Worm (Caenorhabditis elegans) whole organism, L1 larva: ENCODE measurements around the gene grk-1.

ENCODE experiments used
- C04F5.9 ChIP-seq: sonication (generic microtip); optimal IDR thresholded peaks from 2 replicates; lab custom pipeline; 2016; ENCODE audit warnings: missing genetic modification characterization, missing compliant biosample characterization
- C34B4.2 ChIP-seq: sonication (generic microtip); optimal IDR thresholded peaks from 2 replicates; lab custom pipeline; 2017; ENCODE audit warnings: mild to moderate bottlenecking, missing genetic modification characterization, missing compliant biosample characterization
- Y116A8C.19 ChIP-seq: sonication (generic microtip); optimal IDR thresholded peaks from 2 replicates; lab custom pipeline; 2016; ENCODE audit warnings: missing compliant biosample characterization, missing genetic modification characterization, borderline replicate concordance
- aly-2 ChIP-seq: fragments of 150-350 bp; optimal IDR thresholded peaks from 2 replicates; lab custom pipeline; 2014; ENCODE audit warnings: missing biosample characterization, missing genetic modification characterization
- blmp-1 ChIP-seq: fragments of 150-350 bp; optimal IDR thresholded peaks from 2 replicates; lab custom pipeline; 2014; ENCODE audit warnings: missing biosample characterization, missing genetic modification characterization
- ceh-63 ChIP-seq: fragments of 200-800 bp; sonication (Bioruptor generic); optimal IDR thresholded peaks from 2 replicates; lab custom pipeline; 2018; ENCODE audit warnings: mild to moderate bottlenecking, missing genetic modification characterization, missing compliant biosample characterization
- ceh-90 ChIP-seq: sonication (generic microtip); optimal IDR thresholded peaks from 2 replicates; lab custom pipeline; 2016; ENCODE audit warnings: missing genetic modification characterization, missing compliant biosample characterization
- dpl-1 ChIP-seq, 3 experiments: fragments of 150-350 bp in 2 of 3; sonication (generic microtip) in 1 of 3; optimal IDR thresholded peaks; 2 replicates each; lab custom pipeline; 2014 to 2017; ENCODE audit warnings: missing biosample characterization in 3 of 3, missing genetic modification characterization in 3 of 3, missing genetic modification reagents in 3 of 3
- dsc-1 ChIP-seq: sonication (generic microtip); optimal IDR thresholded peaks from 2 replicates; lab custom pipeline; 2016; ENCODE audit warnings: mild to moderate bottlenecking, missing genetic modification characterization, missing compliant biosample characterization
- efl-1 ChIP-seq, 4 experiments: fragments of 150-350 bp; optimal IDR thresholded peaks in 3 of 4; peaks in 1 of 4; 1 replicate in 1 of 4; 2 replicates in 3 of 4; lab custom pipeline; 2014; ENCODE audit warnings: missing biosample characterization in 2 of 4, missing genetic modification characterization in 2 of 4, missing genetic modification reagents in 2 of 4
- egl-13 ChIP-seq: sonication (generic microtip); optimal IDR thresholded peaks from 2 replicates; lab custom pipeline; 2016; ENCODE audit warnings: missing genotype, missing genetic modification reagents, missing genetic modification characterization, missing compliant biosample characterization
- elt-3 ChIP-seq, 6 experiments: fragments of 150-350 bp in 1 of 6; sonication (generic microtip); optimal IDR thresholded peaks; 2 replicates each; lab custom pipeline; 2017 to 2018; ENCODE audit warnings: missing biosample characterization in 6 of 6, missing genetic modification characterization in 6 of 6, inconsistent platforms in 1 of 6
- fkh-8 ChIP-seq: sonication (generic microtip); optimal IDR thresholded peaks from 2 replicates; lab custom pipeline; 2016; ENCODE audit warnings: mild to moderate bottlenecking, missing genetic modification characterization, missing compliant biosample characterization
- fos-1 ChIP-seq: fragments of 150-350 bp; optimal IDR thresholded peaks from 2 replicates; lab custom pipeline; 2014; ENCODE audit warnings: missing biosample characterization, missing genetic modification characterization
- hlh-17 ChIP-seq: fragments of 200-800 bp; sonication (Bioruptor generic); optimal IDR thresholded peaks from 2 replicates; lab custom pipeline; 2018; ENCODE audit warnings: missing genetic modification characterization, mild to moderate bottlenecking, missing compliant biosample characterization, moderate library complexity, borderline replicate concordance
- hpl-2 ChIP-seq: fragments of 150-350 bp; optimal IDR thresholded peaks from 2 replicates; lab custom pipeline; 2014; ENCODE audit warnings: missing biosample characterization, missing genetic modification reagents, missing genetic modification characterization
- isw-1 ChIP-seq: fragments of 200-800 bp; sonication (Bioruptor generic); IDR thresholded peaks from 2 replicates; pipeline ENCODE4 v1.3.6; 2022; ENCODE audit warnings: missing genetic modification characterization, missing compliant biosample characterization
- jun-1 ChIP-seq: fragments of 150-350 bp; optimal IDR thresholded peaks from 2 replicates; lab custom pipeline; 2014; ENCODE audit warnings: missing biosample characterization, missing genetic modification reagents, missing genetic modification characterization
- lin-13 ChIP-seq: fragments of 150-350 bp; optimal IDR thresholded peaks from 2 replicates; lab custom pipeline; 2014; ENCODE audit warnings: missing biosample characterization, missing genetic modification reagents, missing genetic modification characterization
- lin-35 ChIP-seq, 2 experiments: fragments of 150-350 bp; optimal IDR thresholded peaks; 2 replicates each; lab custom pipeline; 2014; ENCODE audit warnings: missing biosample characterization in 2 of 2, missing genetic modification characterization in 2 of 2, missing genetic modification reagents in 2 of 2
- lir-3 ChIP-seq: sonication (generic microtip); optimal IDR thresholded peaks from 2 replicates; lab custom pipeline; 2016; ENCODE audit warnings: mild to moderate bottlenecking, missing genetic modification characterization, moderate library complexity, missing compliant biosample characterization; ENCODE audit not compliant: poor library complexity
- mab-9 ChIP-seq: fragments of 200-800 bp; sonication (Bioruptor generic); IDR thresholded peaks from 2 replicates; pipeline ENCODE4 v1.3.6; 2022; ENCODE audit warnings: missing genetic modification reagents, missing genetic modification characterization, missing compliant biosample characterization
- mef-2 ChIP-seq: fragments of 150-350 bp; optimal IDR thresholded peaks from 2 replicates; lab custom pipeline; 2014; ENCODE audit warnings: missing biosample characterization, missing genetic modification characterization
- mep-1 ChIP-seq: fragments of 150-350 bp; optimal IDR thresholded peaks from 2 replicates; lab custom pipeline; 2014; ENCODE audit warnings: missing biosample characterization, missing genetic modification characterization
- nhr-12 ChIP-seq: sonication (generic microtip); optimal IDR thresholded peaks from 2 replicates; lab custom pipeline; 2017; ENCODE audit warnings: missing biosample characterization, missing genetic modification characterization
- nhr-19 ChIP-seq: fragments of 200-800 bp; sonication (Bioruptor generic); conservative IDR thresholded peaks from 2 replicates; pipeline ENCODE4 v1.3.6; 2022; ENCODE audit warnings: missing genetic modification characterization, missing compliant biosample characterization
- nhr-20 ChIP-seq: sonication (generic microtip); optimal IDR thresholded peaks from 2 replicates; lab custom pipeline; 2016; ENCODE audit warnings: mild to moderate bottlenecking, missing genetic modification characterization, missing compliant biosample characterization
- nhr-237 ChIP-seq: fragments of 150-350 bp; optimal IDR thresholded peaks from 2 replicates; lab custom pipeline; 2014; ENCODE audit warnings: missing biosample characterization, missing genetic modification characterization
- nhr-47 ChIP-seq: sonication (generic microtip); optimal IDR thresholded peaks from 2 replicates; lab custom pipeline; 2016; ENCODE audit warnings: mild to moderate bottlenecking, missing genetic modification characterization, moderate library complexity, missing compliant biosample characterization
- nhr-71 ChIP-seq: sonication (generic microtip); optimal IDR thresholded peaks from 2 replicates; lab custom pipeline; 2016; ENCODE audit warnings: mild to moderate bottlenecking, missing genetic modification characterization, moderate library complexity, missing compliant biosample characterization
- nhr-76 ChIP-seq: sonication (generic microtip); optimal IDR thresholded peaks from 2 replicates; lab custom pipeline; 2017; ENCODE audit warnings: missing biosample characterization, missing genetic modification characterization
- nhr-84 ChIP-seq: sonication (generic microtip); optimal IDR thresholded peaks from 2 replicates; lab custom pipeline; 2017; ENCODE audit warnings: missing biosample characterization, missing genetic modification characterization
- nhr-85 ChIP-seq: sonication (generic microtip); peaks from one replicate; lab custom pipeline; 2016; ENCODE audit warnings: missing genetic modification characterization, inconsistent platforms, missing compliant biosample characterization
- nhr-90 ChIP-seq: sonication (generic microtip); optimal IDR thresholded peaks from 2 replicates; lab custom pipeline; 2016; ENCODE audit warnings: mild to moderate bottlenecking, missing genetic modification characterization, missing compliant biosample characterization; ENCODE audit not compliant: poor library complexity
- rnt-1 ChIP-seq: sonication (generic microtip); optimal IDR thresholded peaks from 2 replicates; lab custom pipeline; 2016; ENCODE audit warnings: mild to moderate bottlenecking, missing genetic modification characterization, moderate library complexity, missing compliant biosample characterization
- sox-4 ChIP-seq: sonication (generic microtip); optimal IDR thresholded peaks from 2 replicates; lab custom pipeline; 2016; ENCODE audit warnings: missing genetic modification characterization, missing compliant biosample characterization
- sptf-1 ChIP-seq: fragments of 150-350 bp; optimal IDR thresholded peaks from 2 replicates; lab custom pipeline; 2014; ENCODE audit warnings: missing biosample characterization, missing genetic modification characterization
- swsn-7 ChIP-seq: sonication (generic microtip); optimal IDR thresholded peaks from 2 replicates; lab custom pipeline; 2016; ENCODE audit warnings: missing genetic modification characterization, missing compliant biosample characterization
- tlp-1 ChIP-seq: fragments of 150-350 bp; optimal IDR thresholded peaks from 2 replicates; lab custom pipeline; 2014; ENCODE audit warnings: missing biosample characterization, missing genetic modification characterization
- unc-130 ChIP-seq: fragments of 150-350 bp; optimal IDR thresholded peaks from 2 replicates; lab custom pipeline; 2017; ENCODE audit warnings: missing biosample characterization, missing genetic modification characterization, inconsistent platforms
- unc-30 ChIP-seq: sonication (generic microtip); optimal IDR thresholded peaks from 2 replicates; lab custom pipeline; 2017; ENCODE audit warnings: missing biosample characterization, missing genetic modification characterization
- unc-62 ChIP-seq: fragments of 150-350 bp; optimal IDR thresholded peaks from 2 replicates; lab custom pipeline; 2014; ENCODE audit warnings: missing biosample characterization, missing genetic modification reagents, missing genetic modification characterization
- unc-86 ChIP-seq: sonication (generic microtip); optimal IDR thresholded peaks from 2 replicates; lab custom pipeline; 2016; ENCODE audit warnings: missing genetic modification characterization, missing compliant biosample characterization
- xbp-1 ChIP-seq: sonication (generic microtip); optimal IDR thresholded peaks from 2 replicates; lab custom pipeline; 2016; ENCODE audit warnings: missing genetic modification characterization, missing compliant biosample characterization
- zag-1 ChIP-seq: fragments of 150-350 bp; optimal IDR thresholded peaks from 2 replicates; lab custom pipeline; 2014; ENCODE audit warnings: missing biosample characterization, missing genetic modification characterization
- zip-4 ChIP-seq: fragments of 200-800 bp; sonication (Bioruptor generic); optimal IDR thresholded peaks from 2 replicates; lab custom pipeline; 2018; ENCODE audit warnings: mild to moderate bottlenecking, missing genetic modification characterization, moderate library complexity, missing compliant biosample characterization
- ztf-11 ChIP-seq, 2 experiments: sonication (generic microtip); optimal IDR thresholded peaks; 2 replicates each; lab custom pipeline; 2016 to 2017; ENCODE audit warnings: missing genetic modification characterization in 2 of 2, missing biosample characterization in 1 of 2, missing compliant biosample characterization in 1 of 2
- ztf-4 ChIP-seq: fragments of 150-350 bp; optimal IDR thresholded peaks from 2 replicates; lab custom pipeline; 2014; ENCODE audit warnings: missing biosample characterization, missing genetic modification characterization

Gene grk-1

ce11 chrX:9965275-9965674, 33.7 kb downstream of the grk-1 start, which contains the start of gene pssy-1:
TSS of gene pssy-1 (plus strand) at chrX:9965592.
- TF ChIP-seq efl-1 (optimal IDR thresholded peaks at IDR 0.05; lab: Kevin White, UChicago) (no peak), efl-1 (GFP tag; optimal IDR thresholded peaks at IDR 0.05 in 1 of 2; lab: Kevin White, UChicago) (peak in 1 of 2 experiments; percentile 38), unc-86 (tag; lab: Kevin White, UChicago) (no peak), xbp-1 (no peak), lin-35 (GFP tag; optimal IDR thresholded peaks at IDR 0.05; lab: Kevin White, UChicago) (no peak), swsn-7 (no peak), C04F5.9 (no peak), elt-3 (tag; optimal IDR thresholded peaks at IDR 0.05; lab: Kevin White, UChicago) (peak in 1 of 6 experiments; percentile 26), nhr-76 (tag; lab: Kevin White, UChicago) (no peak), dpl-1 (GFP tag; optimal IDR thresholded peaks at IDR 0.05; lab: Kevin White, UChicago) (no peak), egl-13 (tag; lab: Kevin White, UChicago) (no peak), nhr-20 (tag; lab: Kevin White, UChicago) (peak; percentile 50), Y116A8C.19 (tag; lab: Kevin White, UChicago) (no peak), nhr-84 (tag; lab: Kevin White, UChicago) (no peak), blmp-1 (peak; percentile 68), nhr-19 (no peak), unc-130 (tag; lab: Kevin White, UChicago) (peak; percentile 11), nhr-85 (peak; percentile 33), fkh-8 (tag; lab: Kevin White, UChicago) (no peak), nhr-71 (tag; lab: Kevin White, UChicago) (peak; percentile 25)

ce11 chrX:9962535-9962934, 36.5 kb downstream of the grk-1 start:
- no peak for TF ChIP-seq efl-1 (optimal IDR thresholded peaks at IDR 0.05; lab: Kevin White, UChicago)
- peak in 1 of 2 experiments; percentile 2 for TF ChIP-seq efl-1 (GFP tag; optimal IDR thresholded peaks at IDR 0.05 in 1 of 2; lab: Kevin White, UChicago)
- TF ChIP-seq zip-4 (GFP tag; lab: Kevin White, UChicago) = no peak

DNA sequence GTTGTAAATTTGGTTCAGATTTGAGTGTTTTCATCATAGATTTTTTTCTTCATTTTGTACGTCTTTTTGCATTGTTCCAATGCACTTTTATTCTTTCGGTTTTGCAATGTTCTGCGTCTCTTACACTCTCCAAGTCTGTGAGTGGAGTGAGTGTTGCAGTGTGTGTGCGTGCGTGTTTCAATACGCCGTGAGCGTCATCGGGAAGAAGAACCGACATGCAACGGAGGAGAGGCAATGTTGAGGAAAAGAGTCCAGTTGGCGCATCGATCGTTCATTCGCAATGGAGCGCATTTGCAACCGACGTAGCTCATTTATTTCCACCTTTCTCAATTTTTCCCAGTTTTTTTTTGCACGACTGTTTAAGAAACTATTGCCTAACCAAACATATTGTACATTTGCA, 40.4 kb downstream of the grk-1 start, which contains the start of gene ZC506.1:
Gene ZC506.1 (plus strand): TSS at position 400 of the 400 bp plus-strand sequence.
- peak; percentile 90 for TF ChIP-seq ztf-4
- TF ChIP-seq nhr-12 = no peak
- TF ChIP-seq unc-130 (tag; lab: Kevin White, UChicago) = peak; percentile 91
- TF ChIP-seq unc-62 (GFP tag; lab: Kevin White, UChicago) = no peak
- TF ChIP-seq C34B4.2 (tag; lab: Kevin White, UChicago) = no peak
- no peak for TF ChIP-seq nhr-76 (tag; lab: Kevin White, UChicago)
- peak; percentile 72 for TF ChIP-seq mef-2
- peak; percentile 92 for TF ChIP-seq dsc-1 (tag; lab: Kevin White, UChicago)
- TF ChIP-seq nhr-84 (tag; lab: Kevin White, UChicago) = no peak
- peak; percentile 77 for TF ChIP-seq lir-3
- TF ChIP-seq dpl-1 (GFP tag; optimal IDR thresholded peaks at IDR 0.05; lab: Kevin White, UChicago) = peak; percentile 63 to 69 (median 67)
- TF ChIP-seq tlp-1 (tag; lab: Kevin White, UChicago) = no peak
- no peak for TF ChIP-seq sptf-1
- TF ChIP-seq nhr-237 (tag; lab: Kevin White, UChicago) = peak; percentile 82
- peak; percentile 58 for TF ChIP-seq aly-2
- TF ChIP-seq mep-1 = peak; percentile 97
- peak; percentile 48 for TF ChIP-seq ceh-90 (tag; lab: Kevin White, UChicago)
- TF ChIP-seq nhr-90 (tag; lab: Kevin White, UChicago) = peak; percentile 89
- peak; percentile 93 for TF ChIP-seq jun-1 (tag; lab: Kevin White, UChicago)
- peak; percentile 93 for TF ChIP-seq rnt-1 (tag; lab: Kevin White, UChicago)
- peak in 4 of 6 experiments; percentile 3 to 83 (median 70) for TF ChIP-seq elt-3 (tag; optimal IDR thresholded peaks at IDR 0.05; lab: Kevin White, UChicago)
- peak; percentile 92 for TF ChIP-seq lin-13 (GFP tag; lab: Kevin White, UChicago)
- peak; percentile 80 for TF ChIP-seq zag-1 (tag; lab: Kevin White, UChicago)
- peak; percentile 95 for TF ChIP-seq nhr-85
- peak; percentile 88 for TF ChIP-seq fos-1 (tag; lab: Kevin White, UChicago)
- TF ChIP-seq mab-9 = peak; percentile 66; the same call in 1 of the 2 replicates
- peak in 1 of 2 experiments; percentile 45 for TF ChIP-seq ztf-11 (tag; optimal IDR thresholded peaks at IDR 0.05; lab: Kevin White, UChicago)
- TF ChIP-seq nhr-47 (tag; lab: Kevin White, UChicago) = peak; percentile 93
- TF ChIP-seq blmp-1 = peak; percentile 78
- no peak for TF ChIP-seq unc-30 (tag; lab: Kevin White, UChicago)
- peak; percentile 85 for TF ChIP-seq isw-1 (GFP tag; lab: Robert Waterston, UW)
- TF ChIP-seq ceh-63 (GFP tag; lab: Kevin White, UChicago) = no peak
- peak; percentile 73 for TF ChIP-seq sox-4 (tag; lab: Kevin White, UChicago)
- TF ChIP-seq hpl-2 (GFP tag; lab: Kevin White, UChicago) = peak; percentile 83
- no peak for TF ChIP-seq hlh-17 (GFP tag; lab: Kevin White, UChicago)
